Worm (Caenorhabditis elegans) whole organism, late embryonic: ENCODE results near the gene T25B6.4.

Source experiments
- K02D7.2 ChIP-seq: sonication (generic microtip); optimal IDR thresholded peaks from 2 replicates; lab custom pipeline; 2017; ENCODE audit warnings: mild to moderate bottlenecking, missing genetic modification characterization, missing compliant biosample characterization
- T23F11.4 ChIP-seq: fragments of 200-800 bp; sonication (Bioruptor generic); optimal IDR thresholded peaks from 2 replicates; lab custom pipeline; 2018; ENCODE audit warnings: mild to moderate bottlenecking, missing genetic modification characterization, missing compliant biosample characterization
- Y22D7AL.16 ChIP-seq: sonication (generic microtip); optimal IDR thresholded peaks from 2 replicates; lab custom pipeline; 2016; ENCODE audit warnings: missing genetic modification characterization, missing compliant biosample characterization
- ahr-1 ChIP-seq: sonication (generic microtip); optimal IDR thresholded peaks from 2 replicates; lab custom pipeline; 2016; ENCODE audit warnings: missing genetic modification characterization, missing compliant biosample characterization
- ceh-18 ChIP-seq: sonication (generic microtip); optimal IDR thresholded peaks from 2 replicates; lab custom pipeline; 2016; ENCODE audit warnings: missing genetic modification characterization, missing compliant biosample characterization
- ceh-19 ChIP-seq: fragments of 200-800 bp; sonication (Bioruptor generic); optimal IDR thresholded peaks from 2 replicates; lab custom pipeline; 2018; ENCODE audit warnings: mild to moderate bottlenecking, missing genetic modification characterization, missing compliant biosample characterization
- ceh-2 ChIP-seq: sonication (generic microtip); optimal IDR thresholded peaks from 2 replicates; lab custom pipeline; 2016; ENCODE audit warnings: missing genotype, missing genetic modification characterization, missing compliant biosample characterization
- ceh-22 ChIP-seq: sonication (generic microtip); optimal IDR thresholded peaks from 2 replicates; lab custom pipeline; 2017; ENCODE audit warnings: missing biosample characterization, missing genetic modification characterization
- ceh-24 ChIP-seq: sonication (generic microtip); optimal IDR thresholded peaks from 2 replicates; lab custom pipeline; 2016; ENCODE audit warnings: mild to moderate bottlenecking, missing genetic modification characterization, missing compliant biosample characterization
- ceh-30 ChIP-seq: fragments of 150-350 bp; optimal IDR thresholded peaks from 2 replicates; lab custom pipeline; 2014; ENCODE audit warnings: missing biosample characterization, missing genetic modification characterization
- ceh-31 ChIP-seq: sonication (generic microtip); optimal IDR thresholded peaks from 2 replicates; lab custom pipeline; 2016; ENCODE audit warnings: missing genetic modification characterization, missing compliant biosample characterization
- ceh-34 ChIP-seq: sonication (generic microtip); optimal IDR thresholded peaks from 2 replicates; lab custom pipeline; 2016; ENCODE audit warnings: mild to moderate bottlenecking, missing genetic modification characterization, missing compliant biosample characterization
- ceh-48 ChIP-seq: sonication (generic microtip); optimal IDR thresholded peaks from 2 replicates; lab custom pipeline; 2016; ENCODE audit warnings: missing genetic modification characterization, inconsistent platforms, missing compliant biosample characterization
- ceh-6 ChIP-seq: fragments of 200-800 bp; sonication (Bioruptor generic); optimal IDR thresholded peaks from 2 replicates; lab custom pipeline; 2018; ENCODE audit warnings: mild to moderate bottlenecking, missing genetic modification characterization, missing compliant biosample characterization
- ceh-9 ChIP-seq: sonication (generic microtip); optimal IDR thresholded peaks from 2 replicates; lab custom pipeline; 2016; ENCODE audit warnings: mild to moderate bottlenecking, missing genetic modification characterization, inconsistent platforms, missing compliant biosample characterization
- che-1 ChIP-seq: sonication (generic microtip); optimal IDR thresholded peaks from 2 replicates; lab custom pipeline; 2016; ENCODE audit warnings: mild to moderate bottlenecking, missing genetic modification characterization, missing compliant biosample characterization
- dmd-4 ChIP-seq: sonication (generic microtip); optimal IDR thresholded peaks from 2 replicates; lab custom pipeline; 2016; ENCODE audit warnings: borderline replicate concordance, missing genetic modification characterization, missing compliant biosample characterization
- dve-1 ChIP-seq: sonication (generic microtip); optimal IDR thresholded peaks from 2 replicates; lab custom pipeline; 2017; ENCODE audit warnings: antibody characterized with exemption, mild to moderate bottlenecking, missing genetic modification characterization, missing compliant biosample characterization
- elt-4 ChIP-seq: sonication (generic microtip); optimal IDR thresholded peaks from 2 replicates; lab custom pipeline; 2016; ENCODE audit warnings: missing genetic modification characterization, missing compliant biosample characterization
- eyg-1 ChIP-seq: sonication (generic microtip); optimal IDR thresholded peaks from 2 replicates; lab custom pipeline; 2016; ENCODE audit warnings: missing genotype, missing genetic modification characterization, missing compliant biosample characterization
- fkh-10 ChIP-seq: fragments of 150-350 bp; optimal IDR thresholded peaks from 2 replicates; lab custom pipeline; 2014; ENCODE audit warnings: missing biosample characterization, missing genetic modification reagents, missing genetic modification characterization
- fkh-6 ChIP-seq: sonication (generic microtip); optimal IDR thresholded peaks from 2 replicates; lab custom pipeline; 2016; ENCODE audit warnings: missing genetic modification characterization, missing compliant biosample characterization
- hlh-13 ChIP-seq: fragments of 200-800 bp; sonication (Bioruptor generic); optimal IDR thresholded peaks from 2 replicates; lab custom pipeline; 2018; ENCODE audit warnings: mild to moderate bottlenecking, missing genetic modification characterization, missing compliant biosample characterization
- hlh-6 ChIP-seq: sonication (generic microtip); optimal IDR thresholded peaks from 2 replicates; lab custom pipeline; 2016; ENCODE audit warnings: missing genotype, missing genetic modification characterization, missing compliant biosample characterization
- lim-6 ChIP-seq: sonication (generic microtip); optimal IDR thresholded peaks from 2 replicates; lab custom pipeline; 2016; ENCODE audit warnings: missing genetic modification characterization, missing compliant biosample characterization
- lin-11 ChIP-seq: fragments of 200-800 bp; sonication (Bioruptor generic); optimal IDR thresholded peaks from 2 replicates; lab custom pipeline; 2018; ENCODE audit warnings: mild to moderate bottlenecking, missing genetic modification characterization, missing compliant biosample characterization
- madf-2 ChIP-seq: sonication (generic microtip); optimal IDR thresholded peaks from 2 replicates; lab custom pipeline; 2017; ENCODE audit warnings: missing genetic modification characterization, missing compliant biosample characterization
- mec-3 ChIP-seq: sonication (generic microtip); optimal IDR thresholded peaks from 2 replicates; lab custom pipeline; 2016; ENCODE audit warnings: borderline replicate concordance, missing genetic modification characterization, missing compliant biosample characterization
- odd-2 ChIP-seq: sonication (generic microtip); optimal IDR thresholded peaks from 2 replicates; lab custom pipeline; 2017; ENCODE audit warnings: antibody characterized with exemption, mild to moderate bottlenecking, missing genetic modification characterization, missing compliant biosample characterization
- pat-9 ChIP-seq: fragments of 200-800 bp; sonication (Bioruptor generic); optimal IDR thresholded peaks from 2 replicates; lab custom pipeline; 2018; ENCODE audit warnings: mild to moderate bottlenecking, missing genetic modification characterization, moderate library complexity, missing compliant biosample characterization
- pha-2 ChIP-seq: sonication (generic microtip); optimal IDR thresholded peaks from 2 replicates; lab custom pipeline; 2017; ENCODE audit warnings: mild to moderate bottlenecking, missing genetic modification characterization, missing compliant biosample characterization
- pha-4 ChIP-seq: fragments of 150-350 bp; optimal IDR thresholded peaks from 2 replicates; lab custom pipeline; 2018; ENCODE audit warnings: missing biosample characterization, missing genetic modification reagents, missing genetic modification characterization
- pqm-1 ChIP-seq: sonication (generic microtip); optimal IDR thresholded peaks from 2 replicates; lab custom pipeline; 2016; ENCODE audit warnings: missing genetic modification characterization, missing compliant biosample characterization
- ref-2 ChIP-seq: sonication (generic microtip); optimal IDR thresholded peaks from 2 replicates; lab custom pipeline; 2016; ENCODE audit warnings: missing genetic modification characterization, missing compliant biosample characterization
- rnt-1 ChIP-seq: sonication (generic microtip); optimal IDR thresholded peaks from 2 replicates; lab custom pipeline; 2016; ENCODE audit warnings: missing genetic modification characterization, missing compliant biosample characterization
- sdc-2 ChIP-seq: sonication (generic microtip); optimal IDR thresholded peaks from 2 replicates; lab custom pipeline; 2016; ENCODE audit warnings: missing genotype, missing genetic modification characterization, missing compliant biosample characterization
- sox-2 ChIP-seq: fragments of 200-800 bp; sonication (Bioruptor generic); IDR thresholded peaks from 2 replicates; pipeline ENCODE4 v1.3.6; 2022; ENCODE audit warnings: missing genetic modification reagents, missing genetic modification characterization, missing compliant biosample characterization
- sox-4 ChIP-seq: sonication (generic microtip); optimal IDR thresholded peaks from 2 replicates; lab custom pipeline; 2017; ENCODE audit warnings: mild to moderate bottlenecking, missing genetic modification characterization, inconsistent platforms, missing compliant biosample characterization
- tbx-2 ChIP-seq: sonication (generic microtip); optimal IDR thresholded peaks from 2 replicates; lab custom pipeline; 2016; ENCODE audit warnings: missing genetic modification characterization, missing compliant biosample characterization
- tbx-7 ChIP-seq: sonication (generic microtip); optimal IDR thresholded peaks from 2 replicates; lab custom pipeline; 2016; ENCODE audit warnings: missing genotype, missing genetic modification characterization, missing compliant biosample characterization
- ttx-3 ChIP-seq: sonication (generic microtip); optimal IDR thresholded peaks from 2 replicates; lab custom pipeline; 2016; ENCODE audit warnings: missing genetic modification reagents, missing genetic modification characterization, missing compliant biosample characterization
- unc-3 ChIP-seq, 2 experiments: fragments of 200-800 bp in 1 of 2; sonication (Bioruptor generic) in 1 of 2; sonication (generic microtip) in 1 of 2; conservative IDR thresholded peaks in 1 of 2; optimal IDR thresholded peaks in 1 of 2; 2 replicates each; pipeline versions ENCODE4 v1.3.6 to Lab custom; 2016 to 2022; ENCODE audit warnings: missing compliant biosample characterization in 2 of 2, missing genetic modification characterization in 2 of 2, missing genetic modification reagents in 1 of 2
- unc-55 ChIP-seq: sonication (generic microtip); optimal IDR thresholded peaks from 2 replicates; lab custom pipeline; 2017; ENCODE audit warnings: missing biosample characterization, missing genetic modification reagents, missing genetic modification characterization
- unc-86 ChIP-seq: sonication (generic microtip); optimal IDR thresholded peaks from 2 replicates; lab custom pipeline; 2016; ENCODE audit warnings: missing genetic modification characterization, missing compliant biosample characterization
- zip-5 ChIP-seq: sonication (generic microtip); optimal IDR thresholded peaks from 2 replicates; lab custom pipeline; 2016; ENCODE audit warnings: missing genetic modification characterization, missing compliant biosample characterization
- ztf-16 ChIP-seq: sonication (generic microtip); optimal IDR thresholded peaks from 2 replicates; lab custom pipeline; 2017; ENCODE audit warnings: missing genetic modification characterization, missing compliant biosample characterization

The T25B6.4 gene

DNA sequence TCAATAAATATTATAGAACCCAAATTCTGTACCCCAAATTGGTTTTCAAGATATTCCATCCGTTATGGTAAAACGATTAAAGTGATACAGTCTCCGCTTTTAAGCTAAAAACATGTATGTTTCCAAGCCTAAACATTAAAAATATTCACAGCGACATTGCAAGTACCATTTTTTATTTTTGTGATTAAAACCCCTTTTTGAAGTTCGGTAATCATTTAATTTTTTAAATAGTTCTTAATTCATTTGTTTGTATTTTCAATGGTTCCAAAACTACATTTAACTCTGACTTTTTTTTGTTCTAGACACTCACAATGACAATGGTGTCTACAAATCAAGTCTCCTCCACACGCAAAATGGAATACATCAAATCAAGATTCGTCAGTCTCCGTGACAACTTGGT lies at the start of gene T25B6.4:
Gene T25B6.4, plus strand, starts transcription at position 301 of the 400 bp plus-strand sequence.
- TF ChIP-seq ceh-24: no peak
- TF ChIP-seq K02D7.2 (tag; lab: Kevin White, UChicago): no peak
- no peak for TF ChIP-seq ceh-34 (tag; lab: Kevin White, UChicago)
- TF ChIP-seq Y22D7AL.16 (tag; lab: Kevin White, UChicago): no peak
- no peak for TF ChIP-seq unc-55 (GFP tag; lab: Kevin White, UChicago)
- TF ChIP-seq hlh-6 (tag; lab: Kevin White, UChicago): no peak
- no peak for TF ChIP-seq ceh-30 (tag; lab: Kevin White, UChicago)
- TF ChIP-seq sox-2 (GFP tag; lab: Robert Waterston, UW): no peak
- no peak for TF ChIP-seq ahr-1 (tag; lab: Kevin White, UChicago)
- no peak for TF ChIP-seq zip-5
- no peak for TF ChIP-seq ceh-48
- TF ChIP-seq tbx-2 (tag; lab: Kevin White, UChicago): no peak
- no peak for TF ChIP-seq ceh-18 (tag; lab: Kevin White, UChicago)
- TF ChIP-seq unc-3 (GFP tag; conservative IDR thresholded peaks at IDR 0.05; lab: Robert Waterston, UW): no peak
- no peak for TF ChIP-seq unc-3 (tag; optimal IDR thresholded peaks at IDR 0.05; lab: Kevin White, UChicago)
- no peak for TF ChIP-seq ceh-19
- TF ChIP-seq pha-4 (tag; lab: Kevin White, UChicago): no peak
- TF ChIP-seq ztf-16 (tag; lab: Kevin White, UChicago): no peak
- TF ChIP-seq hlh-13 (GFP tag; lab: Kevin White, UChicago): no peak

DNA sequence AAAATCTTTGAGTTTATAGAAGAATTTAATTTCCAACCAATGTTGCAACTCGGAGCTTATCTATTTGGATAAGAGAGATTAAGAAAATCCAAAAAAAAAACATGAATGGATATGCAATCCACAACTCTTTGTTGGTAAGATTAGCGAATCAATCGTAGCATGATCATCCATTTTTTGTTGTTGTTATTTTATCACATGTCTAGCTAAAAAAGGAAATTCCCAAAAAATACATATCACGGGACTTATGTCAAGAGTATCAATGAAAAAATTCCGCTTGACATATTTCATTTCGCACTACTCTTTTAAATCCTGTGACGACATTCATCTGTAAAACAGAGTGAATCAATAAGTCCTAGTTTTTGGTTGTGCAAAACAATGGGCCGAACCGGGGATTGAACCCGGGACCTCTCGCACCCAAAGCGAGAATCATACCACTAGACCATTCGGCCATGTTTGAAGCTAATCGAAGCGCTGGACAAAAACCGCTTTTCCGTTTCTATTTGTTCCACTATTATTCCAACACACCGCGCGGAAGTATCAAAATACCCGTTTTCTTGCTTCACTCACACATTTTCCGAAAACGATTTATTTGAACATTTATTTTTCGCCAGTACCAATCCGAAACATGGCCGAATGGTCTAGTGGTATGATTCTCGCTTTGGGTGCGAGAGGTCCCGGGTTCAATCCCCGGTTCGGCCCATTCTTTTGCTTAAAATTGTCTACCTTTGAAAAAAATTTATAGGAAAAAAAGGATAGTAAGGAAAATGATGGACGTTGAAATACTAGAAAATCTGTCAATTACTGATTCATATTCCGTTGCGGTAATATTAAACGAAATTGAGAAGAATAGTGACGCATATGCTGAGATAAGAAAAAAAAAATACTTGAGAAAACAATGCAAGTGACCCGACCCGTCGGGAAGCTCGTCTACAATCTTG lies 46.1 kb upstream of the T25B6.4 start:
- no peak for TF ChIP-seq lim-6
- TF ChIP-seq ceh-22 (tag; lab: Kevin White, UChicago): no peak
- TF ChIP-seq pat-9 (tag; lab: Kevin White, UChicago): no peak
- peak; percentile 7 for TF ChIP-seq ceh-2
- TF ChIP-seq odd-2 (tag; lab: Kevin White, UChicago): no peak
- TF ChIP-seq ref-2 (tag; lab: Kevin White, UChicago): peak; percentile 34
- peak; percentile 35 for TF ChIP-seq dmd-4 (tag; lab: Kevin White, UChicago)
- TF ChIP-seq K02D7.2 (tag; lab: Kevin White, UChicago): no peak
- peak; percentile 50 for TF ChIP-seq che-1
- no peak for TF ChIP-seq tbx-7 (tag; lab: Kevin White, UChicago)
- no peak for TF ChIP-seq T23F11.4
- TF ChIP-seq ceh-31 (tag; lab: Kevin White, UChicago): peak; percentile 30
- no peak for TF ChIP-seq zip-5
- no peak for TF ChIP-seq fkh-6
- TF ChIP-seq Y22D7AL.16 (tag; lab: Kevin White, UChicago): no peak
- no peak for TF ChIP-seq rnt-1
- TF ChIP-seq ceh-34 (tag; lab: Kevin White, UChicago): no peak
- TF ChIP-seq lin-11 (tag; lab: Kevin White, UChicago): peak; percentile 35
- TF ChIP-seq dve-1 (tag; lab: Kevin White, UChicago): no peak
- peak; percentile 5 for TF ChIP-seq ztf-16 (tag; lab: Kevin White, UChicago)
- TF ChIP-seq hlh-6 (tag; lab: Kevin White, UChicago): peak; percentile 42
- no peak for TF ChIP-seq unc-86
- TF ChIP-seq sox-4 (tag; lab: Kevin White, UChicago): peak; percentile 31
- no peak for TF ChIP-seq mec-3 (tag; lab: Kevin White, UChicago)
- TF ChIP-seq sdc-2: peak; percentile 21
- peak; percentile 15 for TF ChIP-seq ceh-19

DNA sequence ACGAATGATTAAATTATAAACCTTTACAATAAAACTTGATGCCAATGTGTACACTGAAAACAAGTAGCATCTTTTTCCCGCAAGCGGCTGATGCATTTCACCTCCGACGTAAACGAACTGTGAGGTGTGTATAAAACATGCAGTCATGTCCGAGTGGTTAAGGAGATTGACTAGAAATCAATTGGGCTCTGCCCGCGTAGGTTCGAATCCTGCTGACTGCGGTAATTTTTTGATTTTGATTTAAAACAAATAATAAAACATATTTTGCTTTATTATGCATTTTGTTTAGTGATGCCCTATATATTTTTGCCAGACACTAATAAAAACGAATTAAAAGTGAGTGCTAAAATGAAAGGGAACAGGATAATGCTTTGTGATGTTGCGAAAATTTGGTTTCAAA lies 44.1 kb upstream of the T25B6.4 start:
- no peak for TF ChIP-seq pat-9 (tag; lab: Kevin White, UChicago)
- no peak for TF ChIP-seq pqm-1
- peak; percentile 20 for TF ChIP-seq ceh-19
- TF ChIP-seq lim-6: no peak
- no peak for TF ChIP-seq elt-4 (tag; lab: Kevin White, UChicago)
- no peak for TF ChIP-seq ceh-9
- TF ChIP-seq odd-2 (tag; lab: Kevin White, UChicago): peak; percentile 11
- TF ChIP-seq ceh-6 (GFP tag; lab: Kevin White, UChicago): peak; percentile 51
- peak; percentile 31 for TF ChIP-seq sdc-2
- TF ChIP-seq eyg-1 (tag; lab: Kevin White, UChicago): no peak
- no peak for TF ChIP-seq zip-5
- no peak for TF ChIP-seq pha-4 (tag; lab: Kevin White, UChicago)
- no peak for TF ChIP-seq fkh-10 (GFP tag; lab: Kevin White, UChicago)
- peak; percentile 35 for TF ChIP-seq ttx-3 (tag; lab: Kevin White, UChicago)
- peak; percentile 7 for TF ChIP-seq K02D7.2 (tag; lab: Kevin White, UChicago)
- TF ChIP-seq ceh-24: peak; percentile 29
- no peak for TF ChIP-seq pha-2
- peak; percentile 1 for TF ChIP-seq madf-2 (tag; lab: Kevin White, UChicago)
- TF ChIP-seq unc-55 (GFP tag; lab: Kevin White, UChicago): no peak
- TF ChIP-seq ceh-30 (tag; lab: Kevin White, UChicago): no peak
